Worm (Caenorhabditis elegans) whole organism, L2 larva: Measurements from ENCODE around the gene F17C11.26.

Source experiments
- dmd-4 ChIP-seq: sonication (generic microtip); optimal IDR thresholded peaks from 2 replicates; lab custom pipeline; 2017; ENCODE audit warnings: missing biosample characterization, missing genetic modification characterization
- egl-27 ChIP-seq: sonication (generic microtip); optimal IDR thresholded peaks from 3 replicates; lab custom pipeline; 2017; ENCODE audit warnings: missing biosample characterization, missing genetic modification reagents, missing genetic modification characterization
- fos-1 ChIP-seq: fragments of 150-350 bp; optimal IDR thresholded peaks from 2 replicates; lab custom pipeline; 2014; ENCODE audit warnings: missing biosample characterization, missing genetic modification characterization
- lin-39 ChIP-seq: fragments of 150-350 bp; optimal IDR thresholded peaks from 2 replicates; lab custom pipeline; 2014; ENCODE audit warnings: missing biosample characterization, missing genetic modification reagents, missing genetic modification characterization
- nhr-11 ChIP-seq: fragments of 150-350 bp; optimal IDR thresholded peaks from 2 replicates; lab custom pipeline; 2014; ENCODE audit warnings: missing biosample characterization, missing genetic modification characterization
- nhr-6 ChIP-seq: fragments of 150-350 bp; optimal IDR thresholded peaks from 2 replicates; lab custom pipeline; 2014; ENCODE audit warnings: missing biosample characterization, missing genetic modification characterization
- nhr-77 ChIP-seq: fragments of 150-350 bp; optimal IDR thresholded peaks from 2 replicates; lab custom pipeline; 2014; ENCODE audit warnings: missing biosample characterization, missing genetic modification characterization
- snpc-4 ChIP-seq: fragments of 150-350 bp; optimal IDR thresholded peaks from 2 replicates; lab custom pipeline; 2014; ENCODE audit warnings: missing biosample characterization, missing genetic modification characterization
- zag-1 ChIP-seq: fragments of 150-350 bp; optimal IDR thresholded peaks from 2 replicates; lab custom pipeline; 2014; ENCODE audit warnings: missing biosample characterization, missing genetic modification characterization

DNA sequence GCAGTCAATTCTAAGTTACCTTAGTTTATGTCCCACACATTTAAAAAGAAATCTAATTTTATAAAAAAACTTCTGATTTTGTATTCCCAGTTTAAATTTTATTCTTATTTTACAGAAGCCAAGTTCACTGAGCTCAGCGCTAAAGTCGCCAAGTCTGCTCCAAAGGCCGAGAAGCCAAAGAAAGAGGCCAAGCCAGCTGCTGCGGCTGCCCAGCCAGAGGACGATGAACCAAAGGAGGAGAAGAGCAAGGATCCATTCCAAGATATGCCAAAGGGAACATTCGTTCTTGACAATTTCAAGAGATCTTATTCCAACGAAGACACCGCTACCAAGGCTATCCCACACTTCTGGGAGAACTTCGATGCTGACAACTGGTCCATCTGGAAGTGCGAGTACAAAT is 25.6 kb downstream of the F17C11.26 start:
- no peak for TF ChIP-seq nhr-77 (tag; lab: Kevin White, UChicago)
- no peak for TF ChIP-seq lin-39 (tag; lab: Kevin White, UChicago)
- TF ChIP-seq nhr-6 (tag; lab: Kevin White, UChicago): no peak
- TF ChIP-seq nhr-11: no peak
- TF ChIP-seq fos-1: no peak
- no peak for TF ChIP-seq snpc-4
- no peak for TF ChIP-seq egl-27 (tag; lab: Kevin White, UChicago)
- no peak for TF ChIP-seq zag-1
- TF ChIP-seq dmd-4 (tag; lab: Kevin White, UChicago): no peak
